Worm (Caenorhabditis elegans): ENCODE results near the gene Y39G8B.13.

Y39G8B.13 gene

ce11 chrII:13991741-13992140, 8.9 kb upstream of the Y39G8B.13 start, which contains the start of gene Y39G8B.5:
Gene Y39G8B.5 (minus strand): TSS chrII:13991841.
- TF ChIP-seq sem-4 (tag; optimal IDR thresholded peaks at IDR 0.05), result no peak
- TF ChIP-seq nhr-21 (tag; optimal IDR thresholded peaks at IDR 0.05), result no peak
- no peak for TF ChIP-seq ztf-4 (tag; optimal IDR thresholded peaks at IDR 0.05)
- TF ChIP-seq unc-55 (GFP tag; optimal IDR thresholded peaks at IDR 0.05), result no peak
- TF ChIP-seq nhr-12 (tag; optimal IDR thresholded peaks at IDR 0.05), result no peak
- no peak for TF ChIP-seq nhr-237 (tag; optimal IDR thresholded peaks at IDR 0.05)
- no peak for TF ChIP-seq gmeb-1 (tag; optimal IDR thresholded peaks at IDR 0.05)
- TF ChIP-seq ztf-1 (GFP tag; conservative IDR thresholded peaks at IDR 0.05), result no peak
- no peak for TF ChIP-seq egl-27 (tag; optimal IDR thresholded peaks at IDR 0.05)
- TF ChIP-seq ama-1 (optimal IDR thresholded peaks at IDR 0.05), result no peak
- no peak for TF ChIP-seq ceh-16 (tag; optimal IDR thresholded peaks at IDR 0.05)
- TF ChIP-seq elt-1 (tag; optimal IDR thresholded peaks at IDR 0.05), result no peak
- TF ChIP-seq nhr-25 (tag; optimal IDR thresholded peaks at IDR 0.05), result no peak
- TF ChIP-seq nhr-10 (tag; optimal IDR thresholded peaks at IDR 0.05), result no peak
- no peak for TF ChIP-seq elt-3 (tag; optimal IDR thresholded peaks at IDR 0.05)
- no peak for TF ChIP-seq C34F6.9 (tag; optimal IDR thresholded peaks at IDR 0.05)
- TF ChIP-seq alr-1 (tag; optimal IDR thresholded peaks at IDR 0.05), result no peak
- TF ChIP-seq F13H6.1 (tag; optimal IDR thresholded peaks at IDR 0.05), result no peak

ce11 chrII:13984551-13984950, 1.7 kb upstream of the Y39G8B.13 start, which contains the start of gene sre-47:
Gene sre-47 (minus strand): TSS chrII:13984651.
- no peak for TF ChIP-seq snpc-4 (tag; optimal IDR thresholded peaks at IDR 0.05)
- no peak for TF ChIP-seq ZK546.5 (tag; optimal IDR thresholded peaks at IDR 0.05)
- TF ChIP-seq zag-1 (tag; optimal IDR thresholded peaks at IDR 0.05), result no peak
- no peak for TF ChIP-seq unc-39 (tag; optimal IDR thresholded peaks at IDR 0.05)
- no peak for TF ChIP-seq elt-1 (tag; optimal IDR thresholded peaks at IDR 0.05)
- no peak for TF ChIP-seq nhr-11 (tag; optimal IDR thresholded peaks at IDR 0.05)
- no peak for TF ChIP-seq ceh-82 (tag; optimal IDR thresholded peaks at IDR 0.05)
- TF ChIP-seq ceh-16 (tag; optimal IDR thresholded peaks at IDR 0.05), result no peak
- no peak for TF ChIP-seq aly-2 (tag; optimal IDR thresholded peaks at IDR 0.05)
- no peak for TF ChIP-seq unc-62 (GFP tag; optimal IDR thresholded peaks at IDR 0.05)
- TF ChIP-seq sem-4 (tag; optimal IDR thresholded peaks at IDR 0.05), result no peak

ce11 chrII:13982247-13982646, 600 bp downstream of the Y39G8B.13 start:
- no peak for TF ChIP-seq unc-55 (GFP tag; optimal IDR thresholded peaks at IDR 0.05)
- no peak for TF ChIP-seq lin-13 (GFP tag; optimal IDR thresholded peaks at IDR 0.05)
- no peak for TF ChIP-seq sem-4 (tag; optimal IDR thresholded peaks at IDR 0.05)
- no peak for TF ChIP-seq mab-5 (tag; optimal IDR thresholded peaks at IDR 0.05)

ce11 chrII:13981819-13982218, 1.0 kb downstream of the Y39G8B.13 start:
- TF ChIP-seq lin-11 (tag; optimal IDR thresholded peaks at IDR 0.05), result no peak
- TF ChIP-seq fos-1 (tag; optimal IDR thresholded peaks at IDR 0.05), result peak; percentile 52
- no peak for TF ChIP-seq blmp-1 (tag; optimal IDR thresholded peaks at IDR 0.05; ENCODE audit: insufficient read depth)

ce11 chrII:13981097-13981496, 1.8 kb downstream of the Y39G8B.13 start, which contains the start of gene Y39G8B.9:
Gene Y39G8B.9 (plus strand): TSS chrII:13981365.
- peak; percentile 54 for TF ChIP-seq fos-1 (tag; optimal IDR thresholded peaks at IDR 0.05)
- no peak for TF ChIP-seq Y55F3AM.14 (GFP tag; optimal IDR thresholded peaks at IDR 0.05)
- TF ChIP-seq ama-1 (optimal IDR thresholded peaks at IDR 0.05), result no peak
- no peak for TF ChIP-seq lsy-2 (tag; optimal IDR thresholded peaks at IDR 0.05)
- no peak for TF ChIP-seq nhr-77 (tag; optimal IDR thresholded peaks at IDR 0.05)
- no peak for TF ChIP-seq nhr-23 (tag; optimal IDR thresholded peaks at IDR 0.05)
- no peak for TF ChIP-seq ztf-1 (GFP tag; conservative IDR thresholded peaks at IDR 0.05)
- no peak for TF ChIP-seq zag-1 (tag; optimal IDR thresholded peaks at IDR 0.05)

Data from whole organism, L2 larva.